Fruit fly (Drosophila melanogaster) whole organism, adult: ENCODE data around the gene Nct.
A peak's percentile ranks its signal among the peaks of the same experiment; 100 is the strongest.

Source experiments
- CG11617 ChIP-seq: fragments of 200-800 bp; sonication (Bioruptor generic); optimal IDR thresholded peaks from 2 replicates; lab custom pipeline; 2017; ENCODE audit warnings: mild to moderate bottlenecking, missing biosample characterization, missing genetic modification reagents, missing genetic modification characterization
- CG12768 ChIP-seq: fragments of 200-800 bp; sonication (Bioruptor generic); optimal IDR thresholded peaks from 2 replicates; lab custom pipeline; 2017; ENCODE audit warnings: missing biosample characterization, missing genetic modification characterization, mild to moderate bottlenecking, moderate library complexity, missing genetic modification reagents
- CG14711 ChIP-seq: fragments of 200-800 bp; sonication (Bioruptor generic); optimal IDR thresholded peaks from 2 replicates; lab custom pipeline; 2018; ENCODE audit warnings: missing biosample characterization, mild to moderate bottlenecking, missing genetic modification characterization, moderate library complexity
- CG1620 ChIP-seq: fragments of 200-800 bp; sonication (Bioruptor generic); optimal IDR thresholded peaks from 2 replicates; lab custom pipeline; 2016; ENCODE audit warnings: missing biosample characterization, missing genetic modification characterization
- CG33017 ChIP-seq: fragments of 200-800 bp; sonication (Bioruptor generic); optimal IDR thresholded peaks from 2 replicates; lab custom pipeline; 2018; ENCODE audit warnings: missing biosample characterization, mild to moderate bottlenecking, missing genetic modification characterization, moderate library complexity
- CG5204 ChIP-seq: fragments of 200-800 bp; sonication (Bioruptor generic); optimal IDR thresholded peaks from 2 replicates; lab custom pipeline; 2016; ENCODE audit warnings: missing biosample characterization, missing genetic modification characterization
- CG7045 ChIP-seq: fragments of 200-800 bp; sonication (Bioruptor generic); optimal IDR thresholded peaks from 2 replicates; lab custom pipeline; 2017; ENCODE audit warnings: missing biosample characterization, mild to moderate bottlenecking, missing genetic modification characterization
- CG7101 ChIP-seq: fragments of 200-800 bp; sonication (Bioruptor generic); optimal IDR thresholded peaks from 2 replicates; lab custom pipeline; 2018; ENCODE audit warnings: missing biosample characterization, mild to moderate bottlenecking, missing genetic modification characterization, moderate library complexity
- Clk ChIP-seq: fragments of 200-800 bp; sonication (Bioruptor generic); optimal IDR thresholded peaks from 2 replicates; lab custom pipeline; 2017; ENCODE audit warnings: missing biosample characterization, missing genetic modification characterization
- Crg-1 ChIP-seq: fragments of 200-800 bp; sonication (Bioruptor generic); optimal IDR thresholded peaks from 2 replicates; lab custom pipeline; 2016; ENCODE audit warnings: missing biosample characterization, missing genetic modification characterization
- Hr96 ChIP-seq: fragments of 200-800 bp; sonication (Bioruptor generic); optimal IDR thresholded peaks from 2 replicates; lab custom pipeline; 2016; ENCODE audit warnings: missing biosample characterization, missing genetic modification characterization
- Mnt ChIP-seq: fragments of 200-800 bp; sonication (Bioruptor generic); optimal IDR thresholded peaks from 2 replicates; lab custom pipeline; 2016; ENCODE audit warnings: missing biosample characterization, mild to moderate bottlenecking, missing genetic modification characterization
- bab1 ChIP-seq: fragments of 200-800 bp; sonication (Bioruptor generic); optimal IDR thresholded peaks from 3 replicates; lab custom pipeline; 2019; ENCODE audit warnings: missing biosample characterization, mild to moderate bottlenecking, missing genetic modification characterization, moderate library complexity
- cic ChIP-seq: fragments of 200-800 bp; sonication (Bioruptor generic); optimal IDR thresholded peaks from 2 replicates; lab custom pipeline; 2017; ENCODE audit warnings: missing biosample characterization, mild to moderate bottlenecking, missing genetic modification characterization, moderate library complexity
- cnc ChIP-seq, 2 experiments: fragments of >200 bp; optimal IDR thresholded peaks; 2 replicates each; lab custom pipeline; 2017
- kay ChIP-seq: fragments of 200-800 bp; sonication (Bioruptor generic); peaks from one replicate; lab custom pipeline; 2016; ENCODE audit warnings: missing biosample characterization, missing genetic modification characterization, borderline replicate concordance
- ovo ChIP-seq: fragments of 200-800 bp; sonication (Bioruptor generic); optimal IDR thresholded peaks from 2 replicates; lab custom pipeline; 2016; ENCODE audit warnings: missing biosample characterization, missing genetic modification characterization
- pad ChIP-seq: fragments of 200-800 bp; sonication (Bioruptor generic); optimal IDR thresholded peaks from 3 replicates; lab custom pipeline; 2017; ENCODE audit warnings: missing biosample characterization, missing genetic modification characterization, mild to moderate bottlenecking, moderate library complexity, missing genetic modification reagents
- tj ChIP-seq: fragments of 200-800 bp; sonication (Bioruptor generic); optimal IDR thresholded peaks from 3 replicates; lab custom pipeline; 2017; ENCODE audit warnings: missing biosample characterization, mild to moderate bottlenecking, missing genetic modification characterization, moderate library complexity
- toe ChIP-seq: fragments of 200-800 bp; sonication (Bioruptor generic); optimal IDR thresholded peaks from 2 replicates; lab custom pipeline; 2016; ENCODE audit warnings: missing biosample characterization, missing genetic modification characterization

Nct gene

dm6 chr3R:24812987-24813636, 38.3 kb upstream of the Nct start:
- TF ChIP-seq toe (GFP tag; lab: Kevin White, UChicago) (no peak), tj (GFP tag; lab: Kevin White, UChicago) (peak; percentile 24)

dm6 chr3R:24813637-24814301, 37.6 kb upstream of the Nct start, which contains the start of the genes lili and CG34150:
TSS of gene lili (minus strand) at chr3R:24814012.
TSS of gene CG34150 (plus strand) at chr3R:24814262.
- TF ChIP-seq kay = no peak
- peak; percentile 40 for TF ChIP-seq pad (GFP tag; lab: Kevin White, UChicago)
- no peak for TF ChIP-seq cic
- peak; percentile 60 for TF ChIP-seq CG33017 (tag; lab: Kevin White, UChicago)
- TF ChIP-seq ovo = peak; percentile 67
- no peak for TF ChIP-seq Clk (GFP tag; lab: Kevin White, UChicago)
- TF ChIP-seq toe (GFP tag; lab: Kevin White, UChicago) = peak; percentile 93
- peak; percentile 60 for TF ChIP-seq Crg-1 (GFP tag; lab: Kevin White, UChicago)
- TF ChIP-seq CG5204 = peak; percentile 83
- TF ChIP-seq CG14711 (tag; lab: Kevin White, UChicago) = peak; percentile 98
- peak; percentile 80 for TF ChIP-seq Hr96
- peak; percentile 51 for TF ChIP-seq CG12768
- TF ChIP-seq CG11617 (GFP tag; lab: Kevin White, UChicago) = peak; percentile 79
- TF ChIP-seq tj (GFP tag; lab: Kevin White, UChicago) = peak; percentile 46
- no peak for TF ChIP-seq cnc (optimal IDR thresholded peaks at IDR 0.05; lab: Kevin White, UChicago)
- TF ChIP-seq bab1 = peak; percentile 86
- TF ChIP-seq Mnt (GFP tag; lab: Kevin White, UChicago) = peak; percentile 67
- TF ChIP-seq CG7045 (GFP tag; lab: Kevin White, UChicago) = peak; percentile 58
- TF ChIP-seq CG1620 (GFP tag; lab: Kevin White, UChicago) = peak; percentile 78
- TF ChIP-seq CG7101 (tag; lab: Kevin White, UChicago) = peak; percentile 84

dm6 chr3R:24816993-24817854, 34.2 kb upstream of the Nct start, which contains the start of the genes CG5808 and Saf-B:
TSS of gene CG5808 (minus strand) at chr3R:24817007.
TSS of gene Saf-B (plus strand) at chr3R:24817464.
- TF ChIP-seq CG7101 (tag; lab: Kevin White, UChicago) (no peak), bab1 (no peak), cnc (optimal IDR thresholded peaks at IDR 0.05; lab: Kevin White, UChicago) (no peak), CG7045 (GFP tag; lab: Kevin White, UChicago) (no peak), CG1620 (GFP tag; lab: Kevin White, UChicago) (peak; percentile 53), pad (GFP tag; lab: Kevin White, UChicago) (no peak), Mnt (GFP tag; lab: Kevin White, UChicago) (no peak), CG5204 (no peak), toe (GFP tag; lab: Kevin White, UChicago) (no peak), CG11617 (GFP tag; lab: Kevin White, UChicago) (peak; percentile 45), Crg-1 (GFP tag; lab: Kevin White, UChicago) (no peak), kay (no peak), cic (no peak), CG33017 (tag; lab: Kevin White, UChicago) (no peak), Hr96 (no peak), Clk (GFP tag; lab: Kevin White, UChicago) (no peak), ovo (no peak), tj (GFP tag; lab: Kevin White, UChicago) (peak; percentile 5), CG14711 (tag; lab: Kevin White, UChicago) (peak; percentile 44), CG12768 (peak; percentile 38)

dm6 chr3R:24823061-24823460, 28.3 kb upstream of the Nct start:
- TF ChIP-seq Crg-1 (GFP tag; lab: Kevin White, UChicago) (no peak), CG33017 (tag; lab: Kevin White, UChicago) (no peak), bab1 (no peak), kay (no peak), CG14711 (tag; lab: Kevin White, UChicago) (no peak), CG7045 (GFP tag; lab: Kevin White, UChicago) (no peak), toe (GFP tag; lab: Kevin White, UChicago) (no peak), cnc (optimal IDR thresholded peaks at IDR 0.05; lab: Kevin White, UChicago) (no peak), ovo (no peak), CG5204 (no peak), CG12768 (no peak), CG11617 (GFP tag; lab: Kevin White, UChicago) (no peak), Mnt (GFP tag; lab: Kevin White, UChicago) (no peak), Hr96 (no peak), CG7101 (tag; lab: Kevin White, UChicago) (no peak), Clk (GFP tag; lab: Kevin White, UChicago) (no peak), CG1620 (GFP tag; lab: Kevin White, UChicago) (no peak), tj (GFP tag; lab: Kevin White, UChicago) (no peak)

dm6 chr3R:24825548-24825947, 25.9 kb upstream of the Nct start, which contains the start of gene niki:
TSS of gene niki (minus strand) at chr3R:24825648.
- no peak for TF ChIP-seq CG5204
- TF ChIP-seq cic = no peak
- no peak for TF ChIP-seq toe (GFP tag; lab: Kevin White, UChicago)
- TF ChIP-seq Crg-1 (GFP tag; lab: Kevin White, UChicago) = no peak
- TF ChIP-seq CG7045 (GFP tag; lab: Kevin White, UChicago) = no peak
- TF ChIP-seq CG12768 = no peak
- no peak for TF ChIP-seq ovo
- TF ChIP-seq tj (GFP tag; lab: Kevin White, UChicago) = no peak
